Worm (Caenorhabditis elegans) whole organism, L1 larva: ENCODE data around the gene cec-7.

ENCODE experiments used
- C04F5.9 ChIP-seq: sonication (generic microtip); optimal IDR thresholded peaks from 2 replicates; lab custom pipeline; 2016; ENCODE audit warnings: missing genetic modification characterization, missing compliant biosample characterization
- C34B4.2 ChIP-seq: sonication (generic microtip); optimal IDR thresholded peaks from 2 replicates; lab custom pipeline; 2017; ENCODE audit warnings: mild to moderate bottlenecking, missing genetic modification characterization, missing compliant biosample characterization
- F16B12.6 ChIP-seq: fragments of 150-350 bp; optimal IDR thresholded peaks from 2 replicates; lab custom pipeline; 2014; ENCODE audit warnings: missing biosample characterization, missing genetic modification characterization
- Y116A8C.19 ChIP-seq: sonication (generic microtip); optimal IDR thresholded peaks from 2 replicates; lab custom pipeline; 2016; ENCODE audit warnings: missing compliant biosample characterization, missing genetic modification characterization, borderline replicate concordance
- aha-1 ChIP-seq: fragments of 150-350 bp; optimal IDR thresholded peaks from 2 replicates; lab custom pipeline; 2014; ENCODE audit warnings: missing biosample characterization, missing genetic modification characterization
- ceh-63 ChIP-seq: fragments of 200-800 bp; sonication (Bioruptor generic); optimal IDR thresholded peaks from 2 replicates; lab custom pipeline; 2018; ENCODE audit warnings: mild to moderate bottlenecking, missing genetic modification characterization, missing compliant biosample characterization
- ceh-8 ChIP-seq: fragments of 200-800 bp; sonication (Bioruptor generic); optimal IDR thresholded peaks from 2 replicates; lab custom pipeline; 2018; ENCODE audit warnings: mild to moderate bottlenecking, missing genetic modification characterization, moderate library complexity, missing compliant biosample characterization
- ceh-90 ChIP-seq: sonication (generic microtip); optimal IDR thresholded peaks from 2 replicates; lab custom pipeline; 2016; ENCODE audit warnings: missing genetic modification characterization, missing compliant biosample characterization
- dsc-1 ChIP-seq: sonication (generic microtip); optimal IDR thresholded peaks from 2 replicates; lab custom pipeline; 2016; ENCODE audit warnings: mild to moderate bottlenecking, missing genetic modification characterization, missing compliant biosample characterization
- efl-1 ChIP-seq, 4 experiments: fragments of 150-350 bp; optimal IDR thresholded peaks in 3 of 4; peaks in 1 of 4; 1 replicate in 1 of 4; 2 replicates in 3 of 4; lab custom pipeline; 2014; ENCODE audit warnings: missing biosample characterization in 2 of 4, missing genetic modification characterization in 2 of 4, missing genetic modification reagents in 2 of 4
- efl-3 ChIP-seq: fragments of 200-800 bp; sonication (Bioruptor generic); optimal IDR thresholded peaks from 2 replicates; lab custom pipeline; 2018; ENCODE audit warnings: mild to moderate bottlenecking, missing genetic modification characterization, missing compliant biosample characterization
- egl-13 ChIP-seq: sonication (generic microtip); optimal IDR thresholded peaks from 2 replicates; lab custom pipeline; 2016; ENCODE audit warnings: missing genotype, missing genetic modification reagents, missing genetic modification characterization, missing compliant biosample characterization
- egl-27 ChIP-seq, 2 experiments: fragments of 150-350 bp in 1 of 2; sonication (generic microtip); optimal IDR thresholded peaks; 3 replicates each; lab custom pipeline; 2017 to 2018; ENCODE audit warnings: missing biosample characterization in 2 of 2, missing genetic modification characterization in 2 of 2, missing genetic modification reagents in 2 of 2
- elt-2 ChIP-seq: sonication (generic microtip); optimal IDR thresholded peaks from 2 replicates; lab custom pipeline; 2016; ENCODE audit warnings: missing genetic modification characterization, mild to moderate bottlenecking, inconsistent platforms, missing compliant biosample characterization, missing genetic modification reagents
- ets-5 ChIP-seq: fragments of 200-800 bp; sonication (Bioruptor generic); IDR thresholded peaks from 2 replicates; pipeline ENCODE4 v1.3.6; 2022; ENCODE audit warnings: missing genetic modification characterization, missing compliant biosample characterization
- fkh-8 ChIP-seq: sonication (generic microtip); optimal IDR thresholded peaks from 2 replicates; lab custom pipeline; 2016; ENCODE audit warnings: mild to moderate bottlenecking, missing genetic modification characterization, missing compliant biosample characterization
- fos-1 ChIP-seq: fragments of 150-350 bp; optimal IDR thresholded peaks from 2 replicates; lab custom pipeline; 2014; ENCODE audit warnings: missing biosample characterization, missing genetic modification characterization
- grh-1 ChIP-seq: fragments of 200-800 bp; sonication (Bioruptor generic); IDR thresholded peaks from 2 replicates; pipeline ENCODE4 v1.3.6; 2022; ENCODE audit warnings: missing genetic modification reagents, missing genetic modification characterization, missing compliant biosample characterization
- hlh-17 ChIP-seq: fragments of 200-800 bp; sonication (Bioruptor generic); optimal IDR thresholded peaks from 2 replicates; lab custom pipeline; 2018; ENCODE audit warnings: missing genetic modification characterization, mild to moderate bottlenecking, missing compliant biosample characterization, moderate library complexity, borderline replicate concordance
- hlh-4 ChIP-seq: sonication (generic microtip); optimal IDR thresholded peaks from 2 replicates; lab custom pipeline; 2016; ENCODE audit warnings: mild to moderate bottlenecking, missing genetic modification characterization, missing compliant biosample characterization
- isw-1 ChIP-seq: fragments of 200-800 bp; sonication (Bioruptor generic); IDR thresholded peaks from 2 replicates; pipeline ENCODE4 v1.3.6; 2022; ENCODE audit warnings: missing genetic modification characterization, missing compliant biosample characterization
- jun-1 ChIP-seq: fragments of 150-350 bp; optimal IDR thresholded peaks from 2 replicates; lab custom pipeline; 2014; ENCODE audit warnings: missing biosample characterization, missing genetic modification reagents, missing genetic modification characterization
- lin-14 ChIP-seq: fragments of 200-800 bp; sonication (Bioruptor generic); optimal IDR thresholded peaks from 2 replicates; lab custom pipeline; 2018; ENCODE audit warnings: mild to moderate bottlenecking, missing genetic modification characterization, moderate library complexity, missing compliant biosample characterization
- lin-35 ChIP-seq, 2 experiments: fragments of 150-350 bp; optimal IDR thresholded peaks; 2 replicates each; lab custom pipeline; 2014; ENCODE audit warnings: missing biosample characterization in 2 of 2, missing genetic modification characterization in 2 of 2, missing genetic modification reagents in 2 of 2
- lir-3 ChIP-seq: sonication (generic microtip); optimal IDR thresholded peaks from 2 replicates; lab custom pipeline; 2016; ENCODE audit warnings: mild to moderate bottlenecking, missing genetic modification characterization, moderate library complexity, missing compliant biosample characterization; ENCODE audit not compliant: poor library complexity
- lsy-2 ChIP-seq, 2 experiments: fragments of 150-350 bp; optimal IDR thresholded peaks; 2 replicates each; lab custom pipeline; 2014; ENCODE audit warnings: missing biosample characterization in 2 of 2, missing genetic modification characterization in 2 of 2
- mab-9 ChIP-seq: fragments of 200-800 bp; sonication (Bioruptor generic); IDR thresholded peaks from 2 replicates; pipeline ENCODE4 v1.3.6; 2022; ENCODE audit warnings: missing genetic modification reagents, missing genetic modification characterization, missing compliant biosample characterization
- mep-1 ChIP-seq: fragments of 150-350 bp; optimal IDR thresholded peaks from 2 replicates; lab custom pipeline; 2014; ENCODE audit warnings: missing biosample characterization, missing genetic modification characterization
- nhr-12 ChIP-seq: sonication (generic microtip); optimal IDR thresholded peaks from 2 replicates; lab custom pipeline; 2017; ENCODE audit warnings: missing biosample characterization, missing genetic modification characterization
- nhr-19 ChIP-seq: fragments of 200-800 bp; sonication (Bioruptor generic); conservative IDR thresholded peaks from 2 replicates; pipeline ENCODE4 v1.3.6; 2022; ENCODE audit warnings: missing genetic modification characterization, missing compliant biosample characterization
- nhr-20 ChIP-seq: sonication (generic microtip); optimal IDR thresholded peaks from 2 replicates; lab custom pipeline; 2016; ENCODE audit warnings: mild to moderate bottlenecking, missing genetic modification characterization, missing compliant biosample characterization
- nhr-237 ChIP-seq: fragments of 150-350 bp; optimal IDR thresholded peaks from 2 replicates; lab custom pipeline; 2014; ENCODE audit warnings: missing biosample characterization, missing genetic modification characterization
- nhr-28 ChIP-seq: fragments of 150-350 bp; optimal IDR thresholded peaks from 2 replicates; lab custom pipeline; 2014; ENCODE audit warnings: missing biosample characterization, missing genetic modification characterization
- nhr-47 ChIP-seq: sonication (generic microtip); optimal IDR thresholded peaks from 2 replicates; lab custom pipeline; 2016; ENCODE audit warnings: mild to moderate bottlenecking, missing genetic modification characterization, moderate library complexity, missing compliant biosample characterization
- nhr-76 ChIP-seq: sonication (generic microtip); optimal IDR thresholded peaks from 2 replicates; lab custom pipeline; 2017; ENCODE audit warnings: missing biosample characterization, missing genetic modification characterization
- nhr-77 ChIP-seq: fragments of 150-350 bp; optimal IDR thresholded peaks from 2 replicates; lab custom pipeline; 2014; ENCODE audit warnings: missing biosample characterization, missing genetic modification characterization
- nhr-84 ChIP-seq: sonication (generic microtip); optimal IDR thresholded peaks from 2 replicates; lab custom pipeline; 2017; ENCODE audit warnings: missing biosample characterization, missing genetic modification characterization
- nhr-85 ChIP-seq: sonication (generic microtip); peaks from one replicate; lab custom pipeline; 2016; ENCODE audit warnings: missing genetic modification characterization, inconsistent platforms, missing compliant biosample characterization
- nhr-90 ChIP-seq: sonication (generic microtip); optimal IDR thresholded peaks from 2 replicates; lab custom pipeline; 2016; ENCODE audit warnings: mild to moderate bottlenecking, missing genetic modification characterization, missing compliant biosample characterization; ENCODE audit not compliant: poor library complexity
- pag-3 ChIP-seq: sonication (generic microtip); optimal IDR thresholded peaks from 2 replicates; lab custom pipeline; 2017; ENCODE audit warnings: missing genetic modification characterization, mild to moderate bottlenecking, missing compliant biosample characterization, antibody characterized with exemption, borderline replicate concordance; ENCODE audit not compliant: insufficient read depth
- pax-3 ChIP-seq: fragments of 200-800 bp; sonication (Bioruptor generic); optimal IDR thresholded peaks from 2 replicates; lab custom pipeline; 2018; ENCODE audit warnings: mild to moderate bottlenecking, missing genetic modification characterization, moderate library complexity, missing compliant biosample characterization
- pqm-1 ChIP-seq: sonication (generic microtip); optimal IDR thresholded peaks from 3 replicates; lab custom pipeline; 2017; ENCODE audit warnings: missing biosample characterization, missing genetic modification characterization
- rnt-1 ChIP-seq: sonication (generic microtip); optimal IDR thresholded peaks from 2 replicates; lab custom pipeline; 2016; ENCODE audit warnings: mild to moderate bottlenecking, missing genetic modification characterization, moderate library complexity, missing compliant biosample characterization
- skn-1 ChIP-seq: fragments of 150-350 bp; optimal IDR thresholded peaks from 2 replicates; lab custom pipeline; 2014; ENCODE audit warnings: missing biosample characterization, missing genetic modification characterization
- sptf-1 ChIP-seq: fragments of 150-350 bp; optimal IDR thresholded peaks from 2 replicates; lab custom pipeline; 2014; ENCODE audit warnings: missing biosample characterization, missing genetic modification characterization
- swsn-7 ChIP-seq: sonication (generic microtip); optimal IDR thresholded peaks from 2 replicates; lab custom pipeline; 2016; ENCODE audit warnings: missing genetic modification characterization, missing compliant biosample characterization
- tbx-2 ChIP-seq: sonication (generic microtip); optimal IDR thresholded peaks from 2 replicates; lab custom pipeline; 2016; ENCODE audit warnings: missing genetic modification characterization, missing compliant biosample characterization
- tlp-1 ChIP-seq: fragments of 150-350 bp; optimal IDR thresholded peaks from 2 replicates; lab custom pipeline; 2014; ENCODE audit warnings: missing biosample characterization, missing genetic modification characterization
- unc-62 ChIP-seq: fragments of 150-350 bp; optimal IDR thresholded peaks from 2 replicates; lab custom pipeline; 2014; ENCODE audit warnings: missing biosample characterization, missing genetic modification reagents, missing genetic modification characterization
- unc-86 ChIP-seq: sonication (generic microtip); optimal IDR thresholded peaks from 2 replicates; lab custom pipeline; 2016; ENCODE audit warnings: missing genetic modification characterization, missing compliant biosample characterization
- unc-98 ChIP-seq: fragments of 200-800 bp; sonication (Bioruptor generic); IDR thresholded peaks from 2 replicates; pipeline ENCODE4 v1.3.6; 2022; ENCODE audit warnings: missing genetic modification characterization, missing compliant biosample characterization
- zag-1 ChIP-seq: fragments of 150-350 bp; optimal IDR thresholded peaks from 2 replicates; lab custom pipeline; 2014; ENCODE audit warnings: missing biosample characterization, missing genetic modification characterization
- ztf-11 ChIP-seq, 2 experiments: sonication (generic microtip); optimal IDR thresholded peaks; 2 replicates each; lab custom pipeline; 2016 to 2017; ENCODE audit warnings: missing genetic modification characterization in 2 of 2, missing biosample characterization in 1 of 2, missing compliant biosample characterization in 1 of 2

The cec-7 gene

DNA sequence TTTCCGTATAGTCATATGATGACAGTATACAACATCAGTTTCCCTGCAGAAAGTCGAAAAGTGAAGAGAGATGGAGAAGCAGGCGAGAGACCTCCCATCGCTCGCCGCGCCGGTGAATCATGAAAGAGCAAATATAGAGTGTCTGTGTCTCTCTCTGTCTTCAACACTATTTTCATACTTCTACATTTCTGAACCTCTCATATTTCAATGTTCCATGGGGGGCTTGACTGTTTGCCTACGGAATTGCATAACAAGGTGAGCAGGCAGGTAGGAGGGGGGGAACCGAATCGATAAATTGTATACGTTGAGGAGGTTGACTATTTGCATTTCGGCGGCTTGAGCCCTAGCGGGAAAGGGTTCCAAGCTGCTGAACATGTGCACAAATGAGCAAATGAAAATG is 42.5 kb upstream of the cec-7 start:
- TF ChIP-seq ets-5 (GFP tag; lab: Robert Waterston, UW) (no peak), nhr-19 (no peak), mab-9 (no peak), dsc-1 (tag; lab: Kevin White, UChicago) (no peak), nhr-77 (tag; lab: Kevin White, UChicago) (peak; percentile 52), nhr-47 (tag; lab: Kevin White, UChicago) (no peak), mep-1 (tag; lab: Kevin White, UChicago) (no peak), fos-1 (tag; lab: Kevin White, UChicago) (peak; percentile 28), isw-1 (GFP tag; lab: Robert Waterston, UW) (no peak), hlh-4 (tag; lab: Kevin White, UChicago) (no peak), lsy-2 (tag; optimal IDR thresholded peaks at IDR 0.05; lab: Kevin White, UChicago) (peak in 1 of 2 experiments; percentile 45), efl-3 (GFP tag; lab: Kevin White, UChicago) (no peak), pqm-1 (tag; lab: Kevin White, UChicago) (no peak), ceh-90 (tag; lab: Kevin White, UChicago) (no peak), nhr-12 (tag; lab: Kevin White, UChicago) (no peak), lir-3 (tag; lab: Kevin White, UChicago) (no peak), nhr-20 (tag; lab: Kevin White, UChicago) (no peak), Y116A8C.19 (tag; lab: Kevin White, UChicago) (no peak), efl-1 (optimal IDR thresholded peaks at IDR 0.05; lab: Kevin White, UChicago) (peak; percentile 17 to 26), efl-1 (GFP tag; optimal IDR thresholded peaks at IDR 0.05 in 1 of 2; lab: Kevin White, UChicago) (peak in 1 of 2 experiments; percentile 53), nhr-237 (tag; lab: Kevin White, UChicago) (no peak), nhr-28 (tag; lab: Kevin White, UChicago) (no peak), unc-62 (GFP tag; lab: Kevin White, UChicago) (no peak), jun-1 (peak; percentile 70), ztf-11 (tag; optimal IDR thresholded peaks at IDR 0.05; lab: Kevin White, UChicago) (no peak), ceh-8 (GFP tag; lab: Kevin White, UChicago) (no peak), nhr-90 (tag; lab: Kevin White, UChicago) (no peak), grh-1 (GFP tag; lab: Robert Waterston, UW) (no peak), nhr-76 (tag; lab: Kevin White, UChicago) (no peak), nhr-84 (tag; lab: Kevin White, UChicago) (no peak), rnt-1 (no peak), sptf-1 (tag; lab: Kevin White, UChicago) (no peak), C04F5.9 (tag; lab: Kevin White, UChicago) (no peak), zag-1 (tag; lab: Kevin White, UChicago) (no peak), F16B12.6 (tag; lab: Kevin White, UChicago) (no peak), hlh-17 (no peak), skn-1 (tag; lab: Kevin White, UChicago) (peak; percentile 37), egl-27 (tag; optimal IDR thresholded peaks at IDR 0.05; lab: Kevin White, UChicago) (no peak), unc-98 (no peak), elt-2 (tag; lab: Kevin White, UChicago) (peak; percentile 13), aha-1 (tag; lab: Kevin White, UChicago) (no peak), nhr-85 (tag; lab: Kevin White, UChicago) (no peak), pax-3 (tag; lab: Kevin White, UChicago) (no peak), swsn-7 (tag; lab: Kevin White, UChicago) (no peak), tbx-2 (tag; lab: Kevin White, UChicago) (peak; percentile 8), C34B4.2 (tag; lab: Kevin White, UChicago) (no peak), tlp-1 (no peak), unc-86 (tag; lab: Kevin White, UChicago) (no peak), lin-35 (GFP tag; optimal IDR thresholded peaks at IDR 0.05; lab: Kevin White, UChicago) (peak in 1 of 2 experiments; percentile 41), ceh-63 (GFP tag; lab: Kevin White, UChicago) (no peak), fkh-8 (tag; lab: Kevin White, UChicago) (no peak), pag-3 (tag; lab: Kevin White, UChicago) (no peak), egl-13 (no peak), lin-14 (GFP tag; lab: Kevin White, UChicago) (peak; percentile 53)
